Worm (Caenorhabditis elegans) whole organism, late embryonic: Measurements from ENCODE around the gene W09D6.1.

Source experiments
- C08G9.2 ChIP-seq: sonication (generic microtip); optimal IDR thresholded peaks from 2 replicates; lab custom pipeline; 2016; ENCODE audit warnings: mild to moderate bottlenecking, missing genetic modification characterization, moderate library complexity, missing compliant biosample characterization
- C38D4.7 ChIP-seq: fragments of 200-800 bp; sonication (Bioruptor generic); optimal IDR thresholded peaks from 2 replicates; lab custom pipeline; 2018; ENCODE audit warnings: mild to moderate bottlenecking, missing genetic modification characterization, moderate library complexity, missing compliant biosample characterization
- K02D7.2 ChIP-seq: sonication (generic microtip); optimal IDR thresholded peaks from 2 replicates; lab custom pipeline; 2017; ENCODE audit warnings: mild to moderate bottlenecking, missing genetic modification characterization, missing compliant biosample characterization
- K09A11.1 ChIP-seq: sonication (generic microtip); optimal IDR thresholded peaks from 2 replicates; lab custom pipeline; 2017; ENCODE audit warnings: antibody characterized with exemption, mild to moderate bottlenecking, missing genetic modification characterization, missing compliant biosample characterization; ENCODE audit not compliant: insufficient read depth
- T23F11.4 ChIP-seq: fragments of 200-800 bp; sonication (Bioruptor generic); optimal IDR thresholded peaks from 2 replicates; lab custom pipeline; 2018; ENCODE audit warnings: mild to moderate bottlenecking, missing genetic modification characterization, missing compliant biosample characterization
- Y22D7AL.16 ChIP-seq: sonication (generic microtip); optimal IDR thresholded peaks from 2 replicates; lab custom pipeline; 2016; ENCODE audit warnings: missing genetic modification characterization, missing compliant biosample characterization
- ahr-1 ChIP-seq: sonication (generic microtip); optimal IDR thresholded peaks from 2 replicates; lab custom pipeline; 2016; ENCODE audit warnings: missing genetic modification characterization, missing compliant biosample characterization
- ama-1 ChIP-seq: fragments of 150-350 bp; optimal IDR thresholded peaks from 2 replicates; lab custom pipeline; 2014
- ceh-18 ChIP-seq: sonication (generic microtip); optimal IDR thresholded peaks from 2 replicates; lab custom pipeline; 2016; ENCODE audit warnings: missing genetic modification characterization, missing compliant biosample characterization
- ceh-19 ChIP-seq: fragments of 200-800 bp; sonication (Bioruptor generic); optimal IDR thresholded peaks from 2 replicates; lab custom pipeline; 2018; ENCODE audit warnings: mild to moderate bottlenecking, missing genetic modification characterization, missing compliant biosample characterization
- ceh-31 ChIP-seq: sonication (generic microtip); optimal IDR thresholded peaks from 2 replicates; lab custom pipeline; 2016; ENCODE audit warnings: missing genetic modification characterization, missing compliant biosample characterization
- ceh-34 ChIP-seq: sonication (generic microtip); optimal IDR thresholded peaks from 2 replicates; lab custom pipeline; 2016; ENCODE audit warnings: mild to moderate bottlenecking, missing genetic modification characterization, missing compliant biosample characterization
- ceh-45 ChIP-seq: fragments of 200-800 bp; sonication (Bioruptor generic); IDR thresholded peaks from 2 replicates; pipeline ENCODE4 v1.3.6; 2022; ENCODE audit warnings: missing genetic modification reagents, missing genetic modification characterization, missing compliant biosample characterization
- ceh-6 ChIP-seq: fragments of 200-800 bp; sonication (Bioruptor generic); optimal IDR thresholded peaks from 2 replicates; lab custom pipeline; 2018; ENCODE audit warnings: mild to moderate bottlenecking, missing genetic modification characterization, missing compliant biosample characterization
- ceh-9 ChIP-seq: sonication (generic microtip); optimal IDR thresholded peaks from 2 replicates; lab custom pipeline; 2016; ENCODE audit warnings: mild to moderate bottlenecking, missing genetic modification characterization, inconsistent platforms, missing compliant biosample characterization
- che-1 ChIP-seq: sonication (generic microtip); optimal IDR thresholded peaks from 2 replicates; lab custom pipeline; 2016; ENCODE audit warnings: mild to moderate bottlenecking, missing genetic modification characterization, missing compliant biosample characterization
- dmd-4 ChIP-seq: sonication (generic microtip); optimal IDR thresholded peaks from 2 replicates; lab custom pipeline; 2016; ENCODE audit warnings: borderline replicate concordance, missing genetic modification characterization, missing compliant biosample characterization
- ets-4 ChIP-seq: sonication (generic microtip); optimal IDR thresholded peaks from 2 replicates; lab custom pipeline; 2016; ENCODE audit warnings: missing genetic modification characterization, missing compliant biosample characterization
- fax-1 ChIP-seq: sonication (generic microtip); optimal IDR thresholded peaks from 2 replicates; lab custom pipeline; 2016; ENCODE audit warnings: missing genotype, missing genetic modification characterization, missing compliant biosample characterization
- fkh-6 ChIP-seq: sonication (generic microtip); optimal IDR thresholded peaks from 2 replicates; lab custom pipeline; 2016; ENCODE audit warnings: missing genetic modification characterization, missing compliant biosample characterization
- hlh-6 ChIP-seq: sonication (generic microtip); optimal IDR thresholded peaks from 2 replicates; lab custom pipeline; 2016; ENCODE audit warnings: missing genotype, missing genetic modification characterization, missing compliant biosample characterization
- lim-6 ChIP-seq: sonication (generic microtip); optimal IDR thresholded peaks from 2 replicates; lab custom pipeline; 2016; ENCODE audit warnings: missing genetic modification characterization, missing compliant biosample characterization
- lin-11 ChIP-seq: fragments of 200-800 bp; sonication (Bioruptor generic); optimal IDR thresholded peaks from 2 replicates; lab custom pipeline; 2018; ENCODE audit warnings: mild to moderate bottlenecking, missing genetic modification characterization, missing compliant biosample characterization
- madf-2 ChIP-seq: sonication (generic microtip); optimal IDR thresholded peaks from 2 replicates; lab custom pipeline; 2017; ENCODE audit warnings: missing genetic modification characterization, missing compliant biosample characterization
- mec-3 ChIP-seq: sonication (generic microtip); optimal IDR thresholded peaks from 2 replicates; lab custom pipeline; 2016; ENCODE audit warnings: borderline replicate concordance, missing genetic modification characterization, missing compliant biosample characterization
- nhr-11 ChIP-seq: fragments of 150-350 bp; optimal IDR thresholded peaks from 2 replicates; lab custom pipeline; 2014; ENCODE audit warnings: missing biosample characterization, missing genetic modification characterization
- odd-2 ChIP-seq: sonication (generic microtip); optimal IDR thresholded peaks from 2 replicates; lab custom pipeline; 2017; ENCODE audit warnings: antibody characterized with exemption, mild to moderate bottlenecking, missing genetic modification characterization, missing compliant biosample characterization
- pag-3 ChIP-seq: sonication (generic microtip); optimal IDR thresholded peaks from 2 replicates; lab custom pipeline; 2016; ENCODE audit warnings: missing compliant biosample characterization, missing genetic modification characterization, borderline replicate concordance
- pat-9 ChIP-seq: fragments of 200-800 bp; sonication (Bioruptor generic); optimal IDR thresholded peaks from 2 replicates; lab custom pipeline; 2018; ENCODE audit warnings: mild to moderate bottlenecking, missing genetic modification characterization, moderate library complexity, missing compliant biosample characterization
- pqm-1 ChIP-seq: sonication (generic microtip); optimal IDR thresholded peaks from 2 replicates; lab custom pipeline; 2016; ENCODE audit warnings: missing genetic modification characterization, missing compliant biosample characterization
- ref-2 ChIP-seq: sonication (generic microtip); optimal IDR thresholded peaks from 2 replicates; lab custom pipeline; 2016; ENCODE audit warnings: missing genetic modification characterization, missing compliant biosample characterization
- rnt-1 ChIP-seq: sonication (generic microtip); optimal IDR thresholded peaks from 2 replicates; lab custom pipeline; 2016; ENCODE audit warnings: missing genetic modification characterization, missing compliant biosample characterization
- sox-4 ChIP-seq: sonication (generic microtip); optimal IDR thresholded peaks from 2 replicates; lab custom pipeline; 2017; ENCODE audit warnings: mild to moderate bottlenecking, missing genetic modification characterization, inconsistent platforms, missing compliant biosample characterization
- syd-9 ChIP-seq: sonication (generic microtip); optimal IDR thresholded peaks from 2 replicates; lab custom pipeline; 2016; ENCODE audit warnings: mild to moderate bottlenecking, missing genetic modification characterization, moderate library complexity, missing compliant biosample characterization
- tbx-2 ChIP-seq: sonication (generic microtip); optimal IDR thresholded peaks from 2 replicates; lab custom pipeline; 2016; ENCODE audit warnings: missing genetic modification characterization, missing compliant biosample characterization
- tbx-7 ChIP-seq: sonication (generic microtip); optimal IDR thresholded peaks from 2 replicates; lab custom pipeline; 2016; ENCODE audit warnings: missing genotype, missing genetic modification characterization, missing compliant biosample characterization
- ttx-3 ChIP-seq: sonication (generic microtip); optimal IDR thresholded peaks from 2 replicates; lab custom pipeline; 2016; ENCODE audit warnings: missing genetic modification reagents, missing genetic modification characterization, missing compliant biosample characterization
- unc-42 ChIP-seq: sonication (generic microtip); optimal IDR thresholded peaks from 2 replicates; lab custom pipeline; 2016; ENCODE audit warnings: missing genotype, missing genetic modification characterization, missing compliant biosample characterization
- unc-55 ChIP-seq: sonication (generic microtip); optimal IDR thresholded peaks from 2 replicates; lab custom pipeline; 2017; ENCODE audit warnings: missing biosample characterization, missing genetic modification reagents, missing genetic modification characterization
- unc-86 ChIP-seq: sonication (generic microtip); optimal IDR thresholded peaks from 2 replicates; lab custom pipeline; 2016; ENCODE audit warnings: missing genetic modification characterization, missing compliant biosample characterization
- zip-5 ChIP-seq: sonication (generic microtip); optimal IDR thresholded peaks from 2 replicates; lab custom pipeline; 2016; ENCODE audit warnings: missing genetic modification characterization, missing compliant biosample characterization
- ztf-16 ChIP-seq: sonication (generic microtip); optimal IDR thresholded peaks from 2 replicates; lab custom pipeline; 2017; ENCODE audit warnings: missing genetic modification characterization, missing compliant biosample characterization

Gene W09D6.1

ce11 chrIII:11040606-11041005 lies 28.0 kb upstream of the W09D6.1 start:
- no peak for TF ChIP-seq zip-5 (tag; lab: Kevin White, UChicago)
- no peak for TF ChIP-seq lin-11
- no peak for TF ChIP-seq ceh-19 (GFP tag; lab: Kevin White, UChicago)
- no peak for TF ChIP-seq fkh-6 (tag; lab: Kevin White, UChicago)
- no peak for TF ChIP-seq pag-3
- TF ChIP-seq unc-42 (tag; lab: Kevin White, UChicago): no peak
- TF ChIP-seq K02D7.2 (tag; lab: Kevin White, UChicago): no peak
- no peak for TF ChIP-seq ceh-34
- no peak for TF ChIP-seq che-1
- TF ChIP-seq ceh-45: no peak
- TF ChIP-seq tbx-7: no peak
- no peak for TF ChIP-seq nhr-11 (tag; lab: Kevin White, UChicago)
- TF ChIP-seq fax-1 (tag; lab: Kevin White, UChicago): no peak
- no peak for TF ChIP-seq sox-4 (tag; lab: Kevin White, UChicago)

ce11 chrIII:11045196-11045595 lies 23.5 kb upstream of the W09D6.1 start:
- TF ChIP-seq madf-2 (no peak), ceh-18 (tag; lab: Kevin White, UChicago) (no peak), dmd-4 (tag; lab: Kevin White, UChicago) (no peak), C38D4.7 (GFP tag; lab: Kevin White, UChicago) (no peak), zip-5 (tag; lab: Kevin White, UChicago) (no peak), ama-1 (no peak), unc-55 (no peak), fkh-6 (tag; lab: Kevin White, UChicago) (no peak), C08G9.2 (tag; lab: Kevin White, UChicago) (no peak), pat-9 (tag; lab: Kevin White, UChicago) (no peak), unc-42 (tag; lab: Kevin White, UChicago) (no peak), Y22D7AL.16 (tag; lab: Kevin White, UChicago) (no peak), ttx-3 (tag; lab: Kevin White, UChicago) (no peak), ztf-16 (no peak), mec-3 (tag; lab: Kevin White, UChicago) (no peak), ceh-6 (GFP tag; lab: Kevin White, UChicago) (no peak), ets-4 (tag; lab: Kevin White, UChicago) (no peak), rnt-1 (tag; lab: Kevin White, UChicago) (no peak), T23F11.4 (GFP tag; lab: Kevin White, UChicago) (no peak), pqm-1 (tag; lab: Kevin White, UChicago) (no peak)
- TF ChIP-seq, all 69 proteins: peak for 0

ce11 chrIII:11046549-11046948 lies 22.1 kb upstream of the W09D6.1 start:
- TF ChIP-seq ceh-34 (no peak), syd-9 (tag; lab: Kevin White, UChicago) (no peak), dmd-4 (tag; lab: Kevin White, UChicago) (no peak), lim-6 (tag; lab: Kevin White, UChicago) (no peak), K09A11.1 (tag; lab: Kevin White, UChicago) (no peak), odd-2 (tag; lab: Kevin White, UChicago) (no peak), ahr-1 (tag; lab: Kevin White, UChicago) (no peak), ref-2 (tag; lab: Kevin White, UChicago) (no peak), hlh-6 (tag; lab: Kevin White, UChicago) (no peak), madf-2 (no peak), ztf-16 (no peak), unc-42 (tag; lab: Kevin White, UChicago) (no peak), ceh-9 (no peak), ceh-18 (tag; lab: Kevin White, UChicago) (no peak), ceh-31 (no peak), tbx-2 (tag; lab: Kevin White, UChicago) (no peak), K02D7.2 (tag; lab: Kevin White, UChicago) (no peak), unc-86 (tag; lab: Kevin White, UChicago) (no peak)
